Fruit fly (Drosophila melanogaster) whole organism, prepupa: ENCODE measurements around the gene CG10943.

ENCODE experiments used
- Blimp-1 ChIP-seq: fragments of 200-800 bp; sonication (Bioruptor generic); optimal IDR thresholded peaks from 3 replicates; lab custom pipeline; 2017; ENCODE audit warnings: missing biosample characterization, missing genetic modification characterization, mild to moderate bottlenecking, moderate library complexity, missing genetic modification reagents
- CG15336 ChIP-seq: fragments of 200-800 bp; sonication (Bioruptor generic); IDR thresholded peaks from 2 replicates; pipeline ENCODE4 v1.3.6; 2022; ENCODE audit warnings: missing biosample characterization, missing genetic modification characterization
- Ets21C ChIP-seq: fragments of 200-800 bp; sonication (Bioruptor generic); optimal IDR thresholded peaks from 3 replicates; lab custom pipeline; 2016; ENCODE audit warnings: missing biosample characterization, missing genetic modification characterization
- Lpt ChIP-seq: fragments of 200-800 bp; sonication (Bioruptor generic); optimal IDR thresholded peaks from 3 replicates; lab custom pipeline; 2016; ENCODE audit warnings: missing biosample characterization, missing genetic modification characterization
- Sox15 ChIP-seq: fragments of 200-800 bp; sonication (Bioruptor generic); optimal IDR thresholded peaks from 3 replicates; lab custom pipeline; 2016; ENCODE audit warnings: missing biosample characterization, missing genetic modification characterization
- dac ChIP-seq: fragments of 200-800 bp; sonication (Bioruptor generic); optimal IDR thresholded peaks from 2 replicates; lab custom pipeline; 2017; ENCODE audit warnings: missing biosample characterization, mild to moderate bottlenecking, missing genetic modification characterization
- eg ChIP-seq: fragments of 200-800 bp; sonication (Bioruptor generic); IDR thresholded peaks from 3 replicates; pipeline ENCODE4 v1.3.6; 2022; ENCODE audit warnings: missing biosample characterization, missing genetic modification characterization
- spab ChIP-seq: fragments of 200-800 bp; sonication (Bioruptor generic); optimal IDR thresholded peaks from 2 replicates; lab custom pipeline; 2017; ENCODE audit warnings: missing biosample characterization, mild to moderate bottlenecking, missing genetic modification characterization, missing genetic modification reagents

dm6 chr3L:12839882-12840281 is 22.8 kb downstream of the CG10943 start:
- TF ChIP-seq Ets21C (GFP tag; lab: Kevin White, UChicago) (no peak), spab (no peak), Blimp-1 (GFP tag; lab: Kevin White, UChicago) (no peak), dac (GFP tag; lab: Kevin White, UChicago) (no peak), Lpt (GFP tag; lab: Kevin White, UChicago) (no peak), Sox15 (GFP tag; lab: Kevin White, UChicago) (no peak), eg (no peak), CG15336 (no peak)
